Worm (Caenorhabditis elegans) whole organism, early embryonic: ENCODE data around the gene Y44A6C.2.

Source experiments
- B0310.2 ChIP-seq: sonication (generic microtip); optimal IDR thresholded peaks from 2 replicates; lab custom pipeline; 2016; ENCODE audit warnings: mild to moderate bottlenecking, missing genetic modification characterization, missing compliant biosample characterization
- ama-1 ChIP-seq: fragments of 150-350 bp; optimal IDR thresholded peaks from 2 replicates; lab custom pipeline; 2014
- ceh-13 ChIP-seq: fragments of 200-800 bp; sonication (Bioruptor generic); optimal IDR thresholded peaks from 2 replicates; lab custom pipeline; 2018; ENCODE audit warnings: mild to moderate bottlenecking, missing genetic modification characterization, missing compliant biosample characterization
- ceh-36 ChIP-seq: sonication (generic microtip); optimal IDR thresholded peaks from 2 replicates; lab custom pipeline; 2016; ENCODE audit warnings: missing genetic modification characterization, inconsistent platforms, missing compliant biosample characterization
- hmbx-1 ChIP-seq: sonication (generic microtip); optimal IDR thresholded peaks from 2 replicates; lab custom pipeline; 2016; ENCODE audit warnings: mild to moderate bottlenecking, missing genetic modification characterization, missing compliant biosample characterization
- hmg-4 ChIP-seq: fragments of 200-800 bp; sonication (Bioruptor generic); optimal IDR thresholded peaks from 2 replicates; lab custom pipeline; 2018; ENCODE audit warnings: mild to moderate bottlenecking, missing genetic modification characterization, missing compliant biosample characterization
- hnd-1 ChIP-seq: sonication (generic microtip); optimal IDR thresholded peaks from 2 replicates; lab custom pipeline; 2016; ENCODE audit warnings: missing genetic modification characterization, missing compliant biosample characterization
- tbx-11 ChIP-seq: fragments of 200-800 bp; sonication (Bioruptor generic); IDR thresholded peaks from 2 replicates; pipeline ENCODE4 v1.3.6; 2022; ENCODE audit warnings: missing genetic modification characterization, missing compliant biosample characterization

DNA sequence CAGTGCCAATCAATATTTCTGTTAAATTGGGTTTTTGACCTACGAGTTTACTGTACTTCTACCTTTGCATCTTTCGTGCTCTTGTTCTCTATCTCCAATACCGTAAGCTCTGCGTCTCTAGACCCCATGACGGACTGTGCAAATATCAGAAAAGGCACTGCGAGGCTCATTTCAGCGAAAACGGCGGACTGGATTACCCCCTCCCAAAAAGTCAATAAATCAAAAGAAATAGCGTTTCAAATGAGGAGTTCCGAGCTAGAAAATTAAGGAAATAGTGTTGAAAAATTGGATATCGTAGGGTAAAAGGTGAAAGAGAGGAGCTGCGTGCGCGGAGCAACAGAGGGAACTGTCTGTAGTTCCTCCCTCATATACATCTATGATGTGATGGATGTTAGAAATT is 39.7 kb downstream of the Y44A6C.2 start:
- TF ChIP-seq ama-1 (lab: Kevin White, UChicago): no peak
- no peak for TF ChIP-seq ceh-13 (GFP tag; lab: Kevin White, UChicago)
- no peak for TF ChIP-seq tbx-11 (GFP tag; lab: Robert Waterston, UW)
- TF ChIP-seq hmg-4 (GFP tag; lab: Kevin White, UChicago): no peak
- no peak for TF ChIP-seq hmbx-1 (tag; lab: Kevin White, UChicago)
- TF ChIP-seq hnd-1 (tag; lab: Kevin White, UChicago): no peak
- TF ChIP-seq B0310.2 (tag; lab: Kevin White, UChicago): no peak
- no peak for TF ChIP-seq ceh-36 (tag; lab: Kevin White, UChicago)
